Worm (Caenorhabditis elegans): ENCODE measurements around the gene srh-130.

ce11 chrV:5178051-5178450 lies 27.1 kb downstream of the srh-130 start:
- TF ChIP-seq W03F9.2 (tag; optimal IDR thresholded peaks at IDR 0.05): no peak
- no peak for TF ChIP-seq him-1 (tag; optimal IDR thresholded peaks at IDR 0.05)
- no peak for TF ChIP-seq dao-5 (tag; optimal IDR thresholded peaks at IDR 0.05)

Measured in whole organism, L4/young adult.